Fruit fly (Drosophila melanogaster): ENCODE data around the gene nSyb.

nSyb gene

dm6 chr3L:1653752-1654151 lies 16.2 kb upstream of the nSyb start:
- 0 out of 2 replicates have a peak, but pooled peaks have one; percentile 18 for TF ChIP-seq ato (GFP tag; IDR thresholded peaks at IDR 0.05; ENCODE audit: partially characterized antibody)
- no peak for TF ChIP-seq zf30C (GFP tag; optimal IDR thresholded peaks at IDR 0.05)
- TF ChIP-seq CG12071 (GFP tag; optimal IDR thresholded peaks at IDR 0.05), result no peak
- TF ChIP-seq cas (GFP tag; IDR thresholded peaks at IDR 0.05), result no peak
- no peak for TF ChIP-seq dati (GFP tag; IDR thresholded peaks at IDR 0.05)
- TF ChIP-seq mirr (GFP tag; optimal IDR thresholded peaks at IDR 0.05), result peak; percentile 71
- TF ChIP-seq jing (GFP tag; optimal IDR thresholded peaks at IDR 0.05), result no peak
- TF ChIP-seq Hr39 (optimal IDR thresholded peaks at IDR 0.05), result no peak
- peak; percentile 82 for TF ChIP-seq exex (tag; optimal IDR thresholded peaks at IDR 0.05)

- no peak for TF ChIP-seq dmrt11E (tag; optimal IDR thresholded peaks at IDR 0.05)
- no peak for TF ChIP-seq Dref (GFP tag; IDR thresholded peaks at IDR 0.05)
- TF ChIP-seq Bgb (GFP tag; IDR thresholded peaks at IDR 0.05; ENCODE audit: partially characterized antibody), result peak; percentile 27; the same call in 1 of the 2 replicates
- TF ChIP-seq knrl (GFP tag; IDR thresholded peaks at IDR 0.05; ENCODE audit: partially characterized antibody), result 0 out of 3 replicates have a peak, but pooled peaks have one; percentile 28
- TF ChIP-seq CG15696 (tag; optimal IDR thresholded peaks at IDR 0.05), result no peak
- TF ChIP-seq Chrac-16 (GFP tag; optimal IDR thresholded peaks at IDR 0.05), result no peak
- no peak for TF ChIP-seq toy (GFP tag; IDR thresholded peaks at IDR 0.05)
- TF ChIP-seq zf30C (GFP tag; optimal IDR thresholded peaks at IDR 0.05), result no peak
- TF ChIP-seq amos (GFP tag; IDR thresholded peaks at IDR 0.05; ENCODE audit: partially characterized antibody), result peak; percentile 30; the same call in 1 of the 2 replicates
- no peak for TF ChIP-seq cad (GFP tag; optimal IDR thresholded peaks at IDR 0.05)
- TF ChIP-seq Pdp1 (GFP tag; optimal IDR thresholded peaks at IDR 0.05), result peak in 1 of 2 experiments; percentile 24
- TF ChIP-seq Jarid2 (GFP tag; optimal IDR thresholded peaks at IDR 0.05), result no peak
- TF ChIP-seq Trl (optimal IDR thresholded peaks at IDR 0.05), result peak in 1 of 2 experiments; percentile 22
- TF ChIP-seq Trl (GFP tag; optimal IDR thresholded peaks at IDR 0.05), result no peak
- 0 out of 4 replicates have a peak, but pooled peaks have one; percentile 26 for TF ChIP-seq Dll (GFP tag; IDR thresholded peaks at IDR 0.05; ENCODE audit: partially characterized antibody)
- TF ChIP-seq Asciz (GFP tag; optimal IDR thresholded peaks at IDR 0.05), result no peak
- no peak for TF ChIP-seq CG10274 (GFP tag; optimal IDR thresholded peaks at IDR 0.05)
- TF ChIP-seq bsh (GFP tag; optimal IDR thresholded peaks at IDR 0.05), result peak in 1 of 2 experiments; percentile 74
- no peak for TF ChIP-seq Neu2 (GFP tag; optimal IDR thresholded peaks at IDR 0.05; ENCODE audit: borderline replicate concordance)
- no peak for TF ChIP-seq croc (GFP tag; conservative IDR thresholded peaks at IDR 0.05)
- TF ChIP-seq Hmr (GFP tag; optimal IDR thresholded peaks at IDR 0.05), result no peak
- TF ChIP-seq ash1 (GFP tag; optimal IDR thresholded peaks at IDR 0.05), result no peak
- peak; percentile 85 for TF ChIP-seq gfzf (GFP tag; optimal IDR thresholded peaks at IDR 0.05)
- no peak for TF ChIP-seq br (optimal IDR thresholded peaks at IDR 0.05)
- peak; percentile 98 for TF ChIP-seq nom (GFP tag; optimal IDR thresholded peaks at IDR 0.05)
- TF ChIP-seq CG4617 (GFP tag; optimal IDR thresholded peaks at IDR 0.05; ENCODE audit: borderline replicate concordance), result peak; percentile 87
- TF ChIP-seq CG12744 (GFP tag; optimal IDR thresholded peaks at IDR 0.05), result no peak
- TF ChIP-seq nmo (GFP tag; optimal IDR thresholded peaks at IDR 0.05), result peak; percentile 16
- TF ChIP-seq CG2202 (tag; optimal IDR thresholded peaks at IDR 0.05), result no peak
- TF ChIP-seq CG10366 (GFP tag; IDR thresholded peaks at IDR 0.05), result no peak
- TF ChIP-seq CG6175 (GFP tag; IDR thresholded peaks at IDR 0.05), result no peak
- TF ChIP-seq cg (GFP tag; optimal IDR thresholded peaks at IDR 0.05), result no peak
- TF ChIP-seq CG7786 (GFP tag; optimal IDR thresholded peaks at IDR 0.05), result no peak
- no peak for TF ChIP-seq CG17186 (GFP tag; optimal IDR thresholded peaks at IDR 0.05)
- TF ChIP-seq Dek (tag; optimal IDR thresholded peaks at IDR 0.05), result no peak
- no peak for TF ChIP-seq H15 (GFP tag; IDR thresholded peaks at IDR 0.05)
- peak; percentile 82 for TF ChIP-seq MBD-R2 (GFP tag; IDR thresholded peaks at IDR 0.05)
- TF ChIP-seq schlank (tag; optimal IDR thresholded peaks at IDR 0.05), result no peak
- peak; percentile 63 for TF ChIP-seq Drgx (GFP tag; IDR thresholded peaks at IDR 0.05)
- peak; percentile 68 for TF ChIP-seq YL-1 (GFP tag; optimal IDR thresholded peaks at IDR 0.05)
- TF ChIP-seq Hr78 (GFP tag; optimal IDR thresholded peaks at IDR 0.05), result peak in 1 of 2 experiments; percentile 94
Observed at dm6 chr3L:1652700-1653200, 15.2 kb upstream of the nSyb start, which contains the start of the genes CG7970 and Vta1. TSS of gene CG7970 (plus strand) at chr3L:1652750. TSS of gene Vta1 (minus strand) at chr3L:1652900.
